Fruit fly (Drosophila melanogaster) whole organism, prepupa: Measurements from ENCODE around the gene dnc.
A peak's percentile ranks its signal among the peaks of the same experiment; 100 is the strongest.

Experiments
- Blimp-1 ChIP-seq: fragments of 200-800 bp; sonication (Bioruptor generic); optimal IDR thresholded peaks from 3 replicates; lab custom pipeline; 2017; ENCODE audit warnings: missing biosample characterization, missing genetic modification characterization, mild to moderate bottlenecking, moderate library complexity, missing genetic modification reagents
- CG11294 ChIP-seq: fragments of 200-800 bp; sonication (Bioruptor generic); IDR thresholded peaks from 2 replicates; pipeline ENCODE4 v1.3.6; 2022; ENCODE audit warnings: missing biosample characterization, missing genetic modification characterization
- CG11762 ChIP-seq: fragments of 200-800 bp; sonication (Bioruptor generic); optimal IDR thresholded peaks from 3 replicates; lab custom pipeline; 2016; ENCODE audit warnings: missing biosample characterization, missing genetic modification characterization; ENCODE audit not compliant: insufficient read depth
- CG11902 ChIP-seq: fragments of 200-800 bp; sonication (Bioruptor generic); optimal IDR thresholded peaks from 3 replicates; lab custom pipeline; 2016; ENCODE audit warnings: missing biosample characterization, missing genetic modification characterization
- CG16779 ChIP-seq: fragments of 200-800 bp; sonication (Bioruptor generic); optimal IDR thresholded peaks from 3 replicates; lab custom pipeline; 2017; ENCODE audit warnings: missing biosample characterization, mild to moderate bottlenecking, missing genetic modification characterization
- CG32006 ChIP-seq: fragments of 200-800 bp; sonication (Bioruptor generic); optimal IDR thresholded peaks from 3 replicates; lab custom pipeline; 2017; ENCODE audit warnings: missing biosample characterization, mild to moderate bottlenecking, missing genetic modification characterization
- CG34406 ChIP-seq: fragments of 200-800 bp; sonication (Bioruptor generic); optimal IDR thresholded peaks from 3 replicates; lab custom pipeline; 2016; ENCODE audit warnings: missing biosample characterization, missing genetic modification characterization
- CG3919 ChIP-seq: fragments of 200-800 bp; sonication (Bioruptor generic); optimal IDR thresholded peaks from 3 replicates; lab custom pipeline; 2016; ENCODE audit warnings: missing biosample characterization, missing genetic modification characterization
- CG4318 ChIP-seq: fragments of 200-800 bp; sonication (Bioruptor generic); optimal IDR thresholded peaks from 3 replicates; lab custom pipeline; 2017; ENCODE audit warnings: missing biosample characterization, mild to moderate bottlenecking, missing genetic modification characterization
- CG6163 ChIP-seq: fragments of 200-800 bp; sonication (Bioruptor generic); IDR thresholded peaks from 3 replicates; pipeline ENCODE4 v1.3.6; 2022; ENCODE audit warnings: missing biosample characterization, missing genetic modification characterization
- CG6276 ChIP-seq: fragments of 200-800 bp; sonication (Bioruptor generic); optimal IDR thresholded peaks from 2 replicates; lab custom pipeline; 2017; ENCODE audit warnings: missing biosample characterization, mild to moderate bottlenecking, missing genetic modification characterization
- CG6792 ChIP-seq: fragments of 200-800 bp; sonication (Bioruptor generic); optimal IDR thresholded peaks from 3 replicates; lab custom pipeline; 2016; ENCODE audit warnings: missing biosample characterization, missing genetic modification characterization
- CG6808 ChIP-seq: fragments of 200-800 bp; sonication (Bioruptor generic); optimal IDR thresholded peaks from 3 replicates; lab custom pipeline; 2017; ENCODE audit warnings: missing biosample characterization, missing genetic modification characterization, mild to moderate bottlenecking, moderate library complexity, missing genetic modification reagents
- CG6854 ChIP-seq: fragments of 200-800 bp; sonication (Bioruptor generic); optimal IDR thresholded peaks from 2 replicates; lab custom pipeline; 2017; ENCODE audit warnings: missing biosample characterization, mild to moderate bottlenecking, missing genetic modification characterization
- CG7368 ChIP-seq: fragments of 200-800 bp; sonication (Bioruptor generic); optimal IDR thresholded peaks from 3 replicates; lab custom pipeline; 2016; ENCODE audit warnings: missing biosample characterization, missing genetic modification characterization
- CG8119 ChIP-seq: fragments of 200-800 bp; sonication (Bioruptor generic); IDR thresholded peaks from 3 replicates; pipeline ENCODE4 v1.3.6; 2022; ENCODE audit warnings: missing biosample characterization, missing genetic modification characterization
- CG8319 ChIP-seq: fragments of 200-800 bp; sonication (Bioruptor generic); optimal IDR thresholded peaks from 3 replicates; lab custom pipeline; 2016; ENCODE audit warnings: missing biosample characterization, missing genetic modification characterization
- CG8632 ChIP-seq: fragments of 200-800 bp; sonication (Bioruptor generic); optimal IDR thresholded peaks from 3 replicates; lab custom pipeline; 2016; ENCODE audit warnings: missing biosample characterization, missing genetic modification characterization
- CG9139 ChIP-seq: fragments of 200-800 bp; sonication (Bioruptor generic); optimal IDR thresholded peaks from 3 replicates; lab custom pipeline; 2017; ENCODE audit warnings: missing biosample characterization, mild to moderate bottlenecking, missing genetic modification characterization
- Eip78C ChIP-seq: fragments of 200-800 bp; sonication (Bioruptor generic); peaks from one replicate; lab custom pipeline; 2016; ENCODE audit warnings: missing biosample characterization, missing genetic modification characterization
- Ets21C ChIP-seq: fragments of 200-800 bp; sonication (Bioruptor generic); optimal IDR thresholded peaks from 3 replicates; lab custom pipeline; 2016; ENCODE audit warnings: missing biosample characterization, missing genetic modification characterization
- Gug ChIP-seq: fragments of 200-800 bp; sonication (Bioruptor generic); IDR thresholded peaks from 2 replicates; pipeline ENCODE4 v1.3.6; 2022; ENCODE audit warnings: missing biosample characterization, missing genetic modification characterization
- Hr38 ChIP-seq: sonication (Bioruptor generic); optimal IDR thresholded peaks from 2 replicates; lab custom pipeline; 2016; ENCODE audit warnings: missing biosample characterization, missing genetic modification characterization
- Hr39 ChIP-seq: fragments of 200-800 bp; sonication (Bioruptor generic); optimal IDR thresholded peaks from 2 replicates; lab custom pipeline; 2016; ENCODE audit warnings: missing biosample characterization, missing genetic modification characterization
- Hr4 ChIP-seq: fragments of 200-800 bp; sonication (Bioruptor generic); optimal IDR thresholded peaks from 3 replicates; lab custom pipeline; 2016; ENCODE audit warnings: missing biosample characterization, missing genetic modification characterization
- Lpt ChIP-seq: fragments of 200-800 bp; sonication (Bioruptor generic); optimal IDR thresholded peaks from 3 replicates; lab custom pipeline; 2016; ENCODE audit warnings: missing biosample characterization, missing genetic modification characterization
- Smox ChIP-seq: fragments of 200-800 bp; sonication (Bioruptor generic); optimal IDR thresholded peaks from 3 replicates; lab custom pipeline; 2016; ENCODE audit warnings: missing biosample characterization, missing genetic modification characterization
- Sox14 ChIP-seq: fragments of 200-800 bp; sonication (Bioruptor generic); optimal IDR thresholded peaks from 3 replicates; lab custom pipeline; 2016; ENCODE audit warnings: missing biosample characterization, missing genetic modification characterization
- Sox15 ChIP-seq: fragments of 200-800 bp; sonication (Bioruptor generic); optimal IDR thresholded peaks from 3 replicates; lab custom pipeline; 2016; ENCODE audit warnings: missing biosample characterization, missing genetic modification characterization
- achi ChIP-seq: fragments of 200-800 bp; sonication (Bioruptor generic); optimal IDR thresholded peaks from 3 replicates; lab custom pipeline; 2016; ENCODE audit warnings: missing biosample characterization, missing genetic modification characterization
- cyc ChIP-seq: fragments of 200-800 bp; sonication (Bioruptor generic); optimal IDR thresholded peaks from 3 replicates; lab custom pipeline; 2016; ENCODE audit warnings: missing biosample characterization, missing genetic modification characterization
- dac ChIP-seq: fragments of 200-800 bp; sonication (Bioruptor generic); optimal IDR thresholded peaks from 2 replicates; lab custom pipeline; 2017; ENCODE audit warnings: missing biosample characterization, mild to moderate bottlenecking, missing genetic modification characterization
- eg ChIP-seq: fragments of 200-800 bp; sonication (Bioruptor generic); IDR thresholded peaks from 3 replicates; pipeline ENCODE4 v1.3.6; 2022; ENCODE audit warnings: missing biosample characterization, missing genetic modification characterization
- esn ChIP-seq: fragments of 200-800 bp; sonication (Bioruptor generic); optimal IDR thresholded peaks from 2 replicates; lab custom pipeline; 2016; ENCODE audit warnings: missing biosample characterization, mild to moderate bottlenecking, missing genetic modification characterization, moderate library complexity
- fd59A ChIP-seq: fragments of 200-800 bp; sonication (Bioruptor generic); optimal IDR thresholded peaks from 2 replicates; lab custom pipeline; 2017; ENCODE audit warnings: missing biosample characterization, mild to moderate bottlenecking, missing genetic modification characterization, missing genetic modification reagents
- fd85E ChIP-seq: fragments of 200-800 bp; sonication (Bioruptor generic); optimal IDR thresholded peaks from 3 replicates; lab custom pipeline; 2016; ENCODE audit warnings: missing biosample characterization, missing genetic modification characterization
- net ChIP-seq: fragments of 200-800 bp; sonication (Bioruptor generic); optimal IDR thresholded peaks from 3 replicates; lab custom pipeline; 2016; ENCODE audit warnings: missing biosample characterization, missing genetic modification characterization
- pdm3 ChIP-seq: fragments of 200-800 bp; sonication (Bioruptor generic); optimal IDR thresholded peaks from 3 replicates; lab custom pipeline; 2016; ENCODE audit warnings: missing biosample characterization, missing genetic modification characterization
- salr ChIP-seq, 2 experiments: fragments of 200-800 bp; sonication (Bioruptor generic); optimal IDR thresholded peaks; 3 replicates each; lab custom pipeline; 2016 to 2018; ENCODE audit warnings: missing biosample characterization in 2 of 2, missing genetic modification characterization in 2 of 2, mild to moderate bottlenecking in 1 of 2
- spab ChIP-seq: fragments of 200-800 bp; sonication (Bioruptor generic); optimal IDR thresholded peaks from 2 replicates; lab custom pipeline; 2017; ENCODE audit warnings: missing biosample characterization, mild to moderate bottlenecking, missing genetic modification characterization, missing genetic modification reagents
- ss ChIP-seq, 2 experiments: fragments of 200-800 bp; sonication (Bioruptor generic); optimal IDR thresholded peaks; 2 replicates in 1 of 2; 3 replicates in 1 of 2; lab custom pipeline; 2017 to 2018; ENCODE audit warnings: mild to moderate bottlenecking in 2 of 2, missing biosample characterization in 2 of 2, missing genetic modification characterization in 2 of 2, moderate library complexity in 1 of 2
- svp ChIP-seq: fragments of 200-800 bp; sonication (Bioruptor generic); peaks from one replicate; lab custom pipeline; 2016; ENCODE audit warnings: missing biosample characterization, missing genetic modification characterization
- topi ChIP-seq: fragments of 200-800 bp; sonication (Bioruptor generic); optimal IDR thresholded peaks from 3 replicates; lab custom pipeline; 2016; ENCODE audit warnings: missing biosample characterization, missing genetic modification characterization

The dnc gene

dm6 chrX:3205887-3206794, 29.9 kb downstream of the dnc start (continued):
- TF ChIP-seq achi, result peak; percentile 60
- peak; percentile 31 for TF ChIP-seq CG6808 (GFP tag; lab: Kevin White, UChicago)
- peak; percentile 9 for TF ChIP-seq fd59A (GFP tag; lab: Kevin White, UChicago)
- peak; percentile 31 for TF ChIP-seq fd85E
- TF ChIP-seq CG4318, result no peak
- TF ChIP-seq CG6792 (GFP tag; lab: Kevin White, UChicago), result peak; percentile 51
- TF ChIP-seq CG11294 (GFP tag; lab: Robert Waterston, UW), result peak; percentile 41
- peak; percentile 55; the same call in 2 of the 3 replicates for TF ChIP-seq CG8119 (GFP tag; lab: Robert Waterston, UW)
- TF ChIP-seq Hr39 (GFP tag; lab: Kevin White, UChicago), result peak; percentile 36
- TF ChIP-seq CG6854 (GFP tag; lab: Kevin White, UChicago), result no peak
- peak; percentile 52 for TF ChIP-seq esn (GFP tag; lab: Kevin White, UChicago)
- peak; percentile 26 for TF ChIP-seq CG8632
- peak; percentile 23 for TF ChIP-seq CG8319
- TF ChIP-seq Hr4 (GFP tag; lab: Kevin White, UChicago), result peak; percentile 44
- TF ChIP-seq CG16779 (tag; lab: Kevin White, UChicago), result no peak
- peak; percentile 69 for TF ChIP-seq eg (GFP tag; lab: Robert Waterston, UW)
- TF ChIP-seq CG7368 (GFP tag; lab: Kevin White, UChicago), result peak; percentile 64
- peak; percentile 45 for TF ChIP-seq cyc
- peak in 1 of 2 experiments; percentile 26 for TF ChIP-seq salr (GFP tag; optimal IDR thresholded peaks at IDR 0.05; lab: Kevin White, UChicago)
- TF ChIP-seq pdm3, result peak; percentile 33
- no peak for TF ChIP-seq Blimp-1 (GFP tag; lab: Kevin White, UChicago)
- TF ChIP-seq CG34406 (GFP tag; lab: Kevin White, UChicago), result peak; percentile 30
- no peak for TF ChIP-seq ss (GFP tag; optimal IDR thresholded peaks at IDR 0.05; lab: Kevin White, UChicago)
- TF ChIP-seq Eip78C (GFP tag; lab: Kevin White, UChicago), result peak; percentile 87
- TF ChIP-seq spab, result peak; percentile 40
- TF ChIP-seq CG3919, result peak; percentile 57
- peak; percentile 71 for TF ChIP-seq svp (GFP tag; lab: Kevin White, UChicago)
- TF ChIP-seq Lpt (GFP tag; lab: Kevin White, UChicago), result no peak
- peak; percentile 31 for TF ChIP-seq Ets21C (GFP tag; lab: Kevin White, UChicago)
- TF ChIP-seq Hr38 (GFP tag; lab: Kevin White, UChicago), result no peak
- peak; percentile 32 for TF ChIP-seq CG32006 (GFP tag; lab: Kevin White, UChicago)
- TF ChIP-seq Gug (GFP tag; lab: Robert Waterston, UW), result 0 out of 2 replicates have a peak, but pooled peaks have one; percentile 17
- no peak for TF ChIP-seq dac (GFP tag; lab: Kevin White, UChicago)
- TF ChIP-seq CG11762 (GFP tag; lab: Kevin White, UChicago), result peak; percentile 2
- peak; percentile 52 for TF ChIP-seq topi
- TF ChIP-seq CG6276 (GFP tag; lab: Kevin White, UChicago), result peak; percentile 19
- peak; percentile 79 for TF ChIP-seq CG6163 (GFP tag; lab: Robert Waterston, UW)
- TF ChIP-seq CG11902 (GFP tag; lab: Kevin White, UChicago), result peak; percentile 22

dm6 chrX:3233683-3234082, 57.4 kb downstream of the dnc start:
- no peak for TF ChIP-seq spab
- TF ChIP-seq CG8319, result no peak
- no peak for TF ChIP-seq cyc
- no peak for TF ChIP-seq CG9139 (GFP tag; lab: Kevin White, UChicago)
- TF ChIP-seq Sox14 (GFP tag; lab: Kevin White, UChicago), result no peak
- no peak for TF ChIP-seq CG6163 (GFP tag; lab: Robert Waterston, UW)
- no peak for TF ChIP-seq Smox
- TF ChIP-seq CG6276 (GFP tag; lab: Kevin White, UChicago), result no peak
- TF ChIP-seq CG32006 (GFP tag; lab: Kevin White, UChicago), result no peak
- TF ChIP-seq net (GFP tag; lab: Kevin White, UChicago), result no peak
- no peak for TF ChIP-seq CG11762 (GFP tag; lab: Kevin White, UChicago)
- no peak for TF ChIP-seq CG4318
- no peak for TF ChIP-seq Sox15
- TF ChIP-seq, all 60 proteins: peak for 0
